Fruit fly (Drosophila melanogaster): ENCODE results near the gene CG13919.

The CG13919 gene

DNA sequence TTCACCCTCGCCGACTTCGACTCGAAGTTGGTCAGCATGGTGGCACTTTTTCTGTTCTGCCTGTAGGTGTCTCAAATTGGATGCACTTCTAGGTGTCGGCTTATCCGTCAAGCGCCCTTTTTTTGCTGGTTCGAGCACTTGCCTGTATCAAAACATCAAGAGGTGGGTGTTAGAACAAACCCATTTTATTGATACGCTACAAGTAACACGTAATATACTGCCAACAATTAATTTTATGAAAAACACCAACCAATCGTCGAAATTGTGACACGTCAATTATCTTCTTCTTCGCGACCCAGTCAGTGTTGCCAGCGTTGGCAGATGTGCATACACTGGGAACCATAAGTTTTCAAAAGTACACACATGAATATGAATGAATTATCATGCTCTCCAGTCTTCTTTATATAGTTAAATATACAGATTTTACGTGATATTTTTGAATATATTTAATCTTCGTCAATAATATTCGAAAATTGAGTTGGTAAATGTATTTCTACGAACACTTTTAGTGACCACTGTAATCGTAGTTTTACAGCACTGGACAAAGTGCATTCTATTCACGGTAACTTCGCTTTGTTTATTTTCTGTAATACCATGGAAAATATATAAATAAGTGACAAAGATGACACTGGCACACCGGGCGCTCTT is at the start of gene CG13919, which contains the start of gene alphaCOP:
Gene CG13919, plus strand, starts transcription at position 548 of the 648 bp plus-strand sequence.
Gene alphaCOP, minus strand, starts transcription at position 280 of the 648 bp plus-strand sequence.
- TF ChIP-seq CG7101 (tag; optimal IDR thresholded peaks at IDR 0.05) (peak; percentile 97), CG33017 (tag; optimal IDR thresholded peaks at IDR 0.05) (peak; percentile 97), CG7045 (GFP tag; optimal IDR thresholded peaks at IDR 0.05) (peak; percentile 96), ovo (GFP tag; optimal IDR thresholded peaks at IDR 0.05) (peak; percentile 84), Hr96 (GFP tag; optimal IDR thresholded peaks at IDR 0.05) (peak; percentile 93), Mnt (GFP tag; optimal IDR thresholded peaks at IDR 0.05) (peak; percentile 91), CG12768 (GFP tag; optimal IDR thresholded peaks at IDR 0.05) (peak; percentile 96), CG11617 (GFP tag; optimal IDR thresholded peaks at IDR 0.05) (peak; percentile 94), Clk (GFP tag; optimal IDR thresholded peaks at IDR 0.05) (peak; percentile 91), cnc (optimal IDR thresholded peaks at IDR 0.05) (no peak), CG14711 (tag; optimal IDR thresholded peaks at IDR 0.05) (peak; percentile 96), CG1620 (GFP tag; optimal IDR thresholded peaks at IDR 0.05) (peak; percentile 95), pad (GFP tag; optimal IDR thresholded peaks at IDR 0.05) (peak; percentile 86), bab1 (GFP tag; optimal IDR thresholded peaks at IDR 0.05) (peak; percentile 98), Crg-1 (GFP tag; optimal IDR thresholded peaks at IDR 0.05) (peak; percentile 97), tj (GFP tag; optimal IDR thresholded peaks at IDR 0.05) (peak; percentile 76), toe (GFP tag; optimal IDR thresholded peaks at IDR 0.05) (peak; percentile 97), cic (GFP tag; optimal IDR thresholded peaks at IDR 0.05) (peak; percentile 74), kay (GFP tag; ENCODE audit: borderline replicate concordance) (no peak), CG5204 (GFP tag; optimal IDR thresholded peaks at IDR 0.05) (peak; percentile 95)

dm6 chr3L:1602064-1602832 is 43.0 kb upstream of the CG13919 start, which contains the start of gene CG12104:
TSS of gene CG12104 (minus strand) at chr3L:1602674.
- TF ChIP-seq Crg-1 (GFP tag; optimal IDR thresholded peaks at IDR 0.05) = no peak
- TF ChIP-seq CG14711 (tag; optimal IDR thresholded peaks at IDR 0.05) = no peak
- TF ChIP-seq cic (GFP tag; optimal IDR thresholded peaks at IDR 0.05) = peak; percentile 86
- peak; percentile 22 for TF ChIP-seq ovo (GFP tag; optimal IDR thresholded peaks at IDR 0.05)
- no peak for TF ChIP-seq Clk (GFP tag; optimal IDR thresholded peaks at IDR 0.05)
- TF ChIP-seq kay (GFP tag; ENCODE audit: borderline replicate concordance) = no peak
- TF ChIP-seq toe (GFP tag; optimal IDR thresholded peaks at IDR 0.05) = no peak
- TF ChIP-seq cnc (optimal IDR thresholded peaks at IDR 0.05) = no peak
- no peak for TF ChIP-seq CG7045 (GFP tag; optimal IDR thresholded peaks at IDR 0.05)
- TF ChIP-seq CG11617 (GFP tag; optimal IDR thresholded peaks at IDR 0.05) = no peak
- TF ChIP-seq CG7101 (tag; optimal IDR thresholded peaks at IDR 0.05) = peak; percentile 10
- peak; percentile 80 for TF ChIP-seq tj (GFP tag; optimal IDR thresholded peaks at IDR 0.05)
- TF ChIP-seq Hr96 (GFP tag; optimal IDR thresholded peaks at IDR 0.05) = no peak
- TF ChIP-seq CG12768 (GFP tag; optimal IDR thresholded peaks at IDR 0.05) = peak; percentile 20
- peak; percentile 45 for TF ChIP-seq Mnt (GFP tag; optimal IDR thresholded peaks at IDR 0.05)
- TF ChIP-seq CG33017 (tag; optimal IDR thresholded peaks at IDR 0.05) = no peak
- TF ChIP-seq bab1 (GFP tag; optimal IDR thresholded peaks at IDR 0.05) = peak; percentile 51
- no peak for TF ChIP-seq CG5204 (GFP tag; optimal IDR thresholded peaks at IDR 0.05)
- TF ChIP-seq pad (GFP tag; optimal IDR thresholded peaks at IDR 0.05) = peak; percentile 19
- TF ChIP-seq CG1620 (GFP tag; optimal IDR thresholded peaks at IDR 0.05) = no peak

- TF ChIP-seq pad (GFP tag; optimal IDR thresholded peaks at IDR 0.05) = no peak
- TF ChIP-seq Hr96 (GFP tag; optimal IDR thresholded peaks at IDR 0.05) = no peak
- TF ChIP-seq cnc (optimal IDR thresholded peaks at IDR 0.05) = no peak
- TF ChIP-seq CG11617 (GFP tag; optimal IDR thresholded peaks at IDR 0.05) = no peak
- TF ChIP-seq Crg-1 (GFP tag; optimal IDR thresholded peaks at IDR 0.05) = no peak
- no peak for TF ChIP-seq cic (GFP tag; optimal IDR thresholded peaks at IDR 0.05)
- no peak for TF ChIP-seq Clk (GFP tag; optimal IDR thresholded peaks at IDR 0.05)
- no peak for TF ChIP-seq CG14711 (tag; optimal IDR thresholded peaks at IDR 0.05)
- no peak for TF ChIP-seq tj (GFP tag; optimal IDR thresholded peaks at IDR 0.05)
- no peak for TF ChIP-seq ovo (GFP tag; optimal IDR thresholded peaks at IDR 0.05)
- TF ChIP-seq CG33017 (tag; optimal IDR thresholded peaks at IDR 0.05) = no peak
- TF ChIP-seq CG7045 (GFP tag; optimal IDR thresholded peaks at IDR 0.05) = no peak
- no peak for TF ChIP-seq toe (GFP tag; optimal IDR thresholded peaks at IDR 0.05)
- no peak for TF ChIP-seq CG12768 (GFP tag; optimal IDR thresholded peaks at IDR 0.05)
Measured at dm6 chr3L:1602833-1603128, 42.5 kb upstream of the CG13919 start, which contains the start of the genes CG18170 and CG33791. TSS of gene CG18170 (plus strand) at chr3L:1602954. TSS of gene CG33791 (plus strand) at chr3L:1602954.

DNA sequence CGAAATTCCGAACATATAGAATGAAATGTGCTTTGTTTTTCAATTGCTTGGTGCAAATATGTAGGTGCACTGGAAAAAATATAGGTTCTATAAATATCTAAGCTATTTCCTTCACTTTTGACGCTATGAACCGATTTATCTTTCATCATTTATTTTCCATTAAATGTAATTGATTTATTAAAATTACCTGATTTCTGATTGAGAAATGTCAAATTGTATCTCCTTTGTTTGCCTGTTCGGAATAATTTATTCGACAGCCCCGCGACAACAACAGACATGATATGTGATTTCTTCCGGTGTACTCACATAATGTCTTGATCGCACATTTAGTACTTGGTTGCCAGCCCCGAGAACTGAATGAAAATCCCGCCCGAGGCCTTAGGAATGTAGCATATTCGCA is 35.7 kb upstream of the CG13919 start:
- no peak for TF ChIP-seq kay (GFP tag; ENCODE audit: borderline replicate concordance)
- TF ChIP-seq CG12768 (GFP tag; optimal IDR thresholded peaks at IDR 0.05) = no peak
- no peak for TF ChIP-seq tj (GFP tag; optimal IDR thresholded peaks at IDR 0.05)
- TF ChIP-seq cic (GFP tag; optimal IDR thresholded peaks at IDR 0.05) = no peak
- no peak for TF ChIP-seq Clk (GFP tag; optimal IDR thresholded peaks at IDR 0.05)
- TF ChIP-seq toe (GFP tag; optimal IDR thresholded peaks at IDR 0.05) = no peak
- no peak for TF ChIP-seq CG7045 (GFP tag; optimal IDR thresholded peaks at IDR 0.05)
- no peak for TF ChIP-seq Crg-1 (GFP tag; optimal IDR thresholded peaks at IDR 0.05)
- no peak for TF ChIP-seq CG1620 (GFP tag; optimal IDR thresholded peaks at IDR 0.05)
- no peak for TF ChIP-seq CG33017 (tag; optimal IDR thresholded peaks at IDR 0.05)
- TF ChIP-seq CG5204 (GFP tag; optimal IDR thresholded peaks at IDR 0.05) = no peak
- TF ChIP-seq CG7101 (tag; optimal IDR thresholded peaks at IDR 0.05) = no peak
- TF ChIP-seq cnc (optimal IDR thresholded peaks at IDR 0.05) = no peak
- TF ChIP-seq bab1 (GFP tag; optimal IDR thresholded peaks at IDR 0.05) = no peak

DNA sequence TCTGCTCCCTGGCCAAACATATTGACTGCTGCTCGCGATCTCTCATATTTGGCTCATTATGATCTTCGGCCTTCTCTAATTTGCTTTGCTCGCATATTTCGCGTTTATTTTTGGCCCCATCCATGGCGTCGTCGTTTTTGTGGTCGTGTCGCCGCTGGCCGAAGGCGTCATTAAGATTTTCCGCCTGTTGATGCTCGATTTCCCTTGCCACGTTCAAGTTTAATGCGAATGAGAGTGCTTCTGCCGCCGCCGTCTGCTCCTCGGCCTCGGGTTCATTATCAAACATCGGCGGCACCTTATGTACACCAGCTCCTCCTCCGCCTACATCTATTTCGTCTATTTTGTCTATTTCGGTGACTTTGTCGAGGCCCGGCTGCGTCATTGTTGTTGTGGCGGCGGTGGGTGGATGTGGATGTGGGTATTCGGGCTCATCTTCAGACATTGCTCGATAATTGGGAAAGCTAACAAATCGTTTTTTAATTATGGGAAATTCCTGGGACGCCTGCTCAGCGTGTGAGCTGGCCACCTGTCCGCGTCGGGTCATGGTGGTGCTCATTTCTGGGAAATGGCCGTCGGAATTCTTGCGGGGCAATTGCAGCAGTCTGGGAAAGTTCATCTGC is 30.7 kb upstream of the CG13919 start:
- no peak for TF ChIP-seq bab1 (GFP tag; optimal IDR thresholded peaks at IDR 0.05)
